2 worm cellular contexts compared by ENCODE assay signal in genomic region chrIII:5922236-5922635, ce11.
A peak's percentile ranks its signal among the peaks of the same experiment; 100 is the strongest.
TF ChIP-seq lines count a peak whose summit lies in the region.

No protein-coding gene starts in this region.

TF ChIP-seq in whole organism, L1 larva, 84 proteins besides CTCF, POLR2A, EP300 and RAD21 (continued from another document):
- TF ChIP-seq grh-1 (GFP tag; IDR thresholded peaks at IDR 0.05; lab: Robert Waterston, UW) (peak; percentile 90), hlh-4 (tag; optimal IDR thresholded peaks at IDR 0.05; lab: Kevin White, UChicago) (no peak), C34B4.2 (tag; optimal IDR thresholded peaks at IDR 0.05; lab: Kevin White, UChicago) (no peak), lin-14 (GFP tag; optimal IDR thresholded peaks at IDR 0.05; lab: Kevin White, UChicago) (peak; percentile 59), isw-1 (GFP tag; IDR thresholded peaks at IDR 0.05; lab: Robert Waterston, UW) (no peak), nhr-76 (tag; optimal IDR thresholded peaks at IDR 0.05; lab: Kevin White, UChicago) (no peak), egl-27 (tag; optimal IDR thresholded peaks at IDR 0.05; lab: Kevin White, UChicago) (no peak), rnt-1 (tag; optimal IDR thresholded peaks at IDR 0.05; lab: Kevin White, UChicago) (no peak), sup-37 (GFP tag; optimal IDR thresholded peaks at IDR 0.05; lab: Kevin White, UChicago) (no peak), ztf-4 (tag; optimal IDR thresholded peaks at IDR 0.05; lab: Kevin White, UChicago) (no peak), sox-4 (tag; optimal IDR thresholded peaks at IDR 0.05; lab: Kevin White, UChicago) (no peak), elt-2 (tag; optimal IDR thresholded peaks at IDR 0.05; lab: Kevin White, UChicago) (no peak), dsc-1 (tag; optimal IDR thresholded peaks at IDR 0.05; lab: Kevin White, UChicago) (no peak), tlp-1 (tag; optimal IDR thresholded peaks at IDR 0.05; lab: Kevin White, UChicago) (no peak), alr-1 (tag; optimal IDR thresholded peaks at IDR 0.05; lab: Kevin White, UChicago; ENCODE audit: borderline replicate concordance) (no peak), ceh-90 (tag; optimal IDR thresholded peaks at IDR 0.05; lab: Kevin White, UChicago) (no peak), jun-1 (tag; optimal IDR thresholded peaks at IDR 0.05; lab: Kevin White, UChicago) (no peak), aly-2 (tag; optimal IDR thresholded peaks at IDR 0.05; lab: Kevin White, UChicago) (no peak), lin-15B (tag; optimal IDR thresholded peaks at IDR 0.05; lab: Kevin White, UChicago) (no peak), ceh-63 (GFP tag; optimal IDR thresholded peaks at IDR 0.05; lab: Kevin White, UChicago) (no peak), pax-3 (tag; optimal IDR thresholded peaks at IDR 0.05; lab: Kevin White, UChicago) (no peak), mef-2 (tag; optimal IDR thresholded peaks at IDR 0.05; lab: Kevin White, UChicago) (no peak), mab-9 (GFP tag; IDR thresholded peaks at IDR 0.05; lab: Robert Waterston, UW) (no peak), fkh-8 (tag; optimal IDR thresholded peaks at IDR 0.05; lab: Kevin White, UChicago) (no peak), mep-1 (tag; optimal IDR thresholded peaks at IDR 0.05; lab: Kevin White, UChicago) (no peak), nhr-11 (tag; optimal IDR thresholded peaks at IDR 0.05; lab: Kevin White, UChicago) (no peak), ceh-8 (GFP tag; optimal IDR thresholded peaks at IDR 0.05; lab: Kevin White, UChicago) (no peak), unc-98 (GFP tag; IDR thresholded peaks at IDR 0.05; lab: Robert Waterston, UW) (no peak), pag-3 (tag; optimal IDR thresholded peaks at IDR 0.05; lab: Kevin White, UChicago; ENCODE audit: borderline replicate concordance, insufficient read depth) (no peak), C04F5.9 (tag; optimal IDR thresholded peaks at IDR 0.05; lab: Kevin White, UChicago) (no peak), nhr-12 (tag; optimal IDR thresholded peaks at IDR 0.05; lab: Kevin White, UChicago) (no peak), zag-1 (tag; optimal IDR thresholded peaks at IDR 0.05; lab: Kevin White, UChicago) (no peak), dpl-1 (GFP tag; optimal IDR thresholded peaks at IDR 0.05; lab: Kevin White, UChicago) (no peak), ets-5 (GFP tag; IDR thresholded peaks at IDR 0.05; lab: Robert Waterston, UW) (no peak), unc-62 (GFP tag; optimal IDR thresholded peaks at IDR 0.05; lab: Kevin White, UChicago) (no peak), nhr-28 (tag; optimal IDR thresholded peaks at IDR 0.05; lab: Kevin White, UChicago) (no peak), C16A3.4 (tag; optimal IDR thresholded peaks at IDR 0.05; lab: Kevin White, UChicago) (no peak), Y116A8C.19 (tag; optimal IDR thresholded peaks at IDR 0.05; lab: Kevin White, UChicago; ENCODE audit: borderline replicate concordance) (no peak), skn-1 (tag; optimal IDR thresholded peaks at IDR 0.05; lab: Kevin White, UChicago) (no peak), nhr-77 (tag; optimal IDR thresholded peaks at IDR 0.05; lab: Kevin White, UChicago) (no peak), F16B12.6 (tag; optimal IDR thresholded peaks at IDR 0.05; lab: Kevin White, UChicago) (no peak), snpc-4 (tag; optimal IDR thresholded peaks at IDR 0.05; lab: Kevin White, UChicago) (no peak), vab-15 (tag; optimal IDR thresholded peaks at IDR 0.05; lab: Kevin White, UChicago) (no peak), ztf-11 (tag; optimal IDR thresholded peaks at IDR 0.05; lab: Kevin White, UChicago) (no peak), irx-1 (tag; optimal IDR thresholded peaks at IDR 0.05; lab: Kevin White, UChicago) (no peak), fos-1 (tag; optimal IDR thresholded peaks at IDR 0.05; lab: Kevin White, UChicago) (no peak), hpl-2 (GFP tag; optimal IDR thresholded peaks at IDR 0.05; lab: Kevin White, UChicago) (no peak), hlh-17 (GFP tag; optimal IDR thresholded peaks at IDR 0.05; lab: Kevin White, UChicago; ENCODE audit: borderline replicate concordance) (no peak), nhr-90 (tag; optimal IDR thresholded peaks at IDR 0.05; lab: Kevin White, UChicago; ENCODE audit: poor library complexity) (peak; percentile 65), efl-1 (optimal IDR thresholded peaks at IDR 0.05; lab: Kevin White, UChicago) (no peak), efl-1 (GFP tag; optimal IDR thresholded peaks at IDR 0.05 in 1 of 2; lab: Kevin White, UChicago) (peak in 1 of 2 experiments; percentile 91), lin-39 (tag; optimal IDR thresholded peaks at IDR 0.05; lab: Kevin White, UChicago) (no peak), ama-1 (optimal IDR thresholded peaks at IDR 0.05; lab: Kevin White, UChicago) (no peak), nhr-20 (tag; optimal IDR thresholded peaks at IDR 0.05; lab: Kevin White, UChicago) (peak; percentile 78), blmp-1 (tag; optimal IDR thresholded peaks at IDR 0.05; lab: Kevin White, UChicago) (peak; percentile 71), lin-13 (GFP tag; optimal IDR thresholded peaks at IDR 0.05; lab: Kevin White, UChicago) (no peak), zip-4 (GFP tag; optimal IDR thresholded peaks at IDR 0.05; lab: Kevin White, UChicago) (no peak), ces-1 (GFP tag; optimal IDR thresholded peaks at IDR 0.05; lab: Kevin White, UChicago) (no peak), fkh-4 (tag; optimal IDR thresholded peaks at IDR 0.05; lab: Kevin White, UChicago; ENCODE audit: borderline replicate concordance) (no peak), unc-30 (tag; optimal IDR thresholded peaks at IDR 0.05; lab: Kevin White, UChicago) (no peak), efl-3 (GFP tag; optimal IDR thresholded peaks at IDR 0.05; lab: Kevin White, UChicago) (no peak)

TF ChIP-seq in whole organism, L2 larva, 48 proteins besides CTCF, POLR2A, EP300 and RAD21 (continued from another document):
- TF ChIP-seq nhr-25 (tag; optimal IDR thresholded peaks at IDR 0.05; lab: Kevin White, UChicago) (peak; percentile 83), nhr-237 (tag; optimal IDR thresholded peaks at IDR 0.05; lab: Kevin White, UChicago) (no peak), egl-27 (tag; optimal IDR thresholded peaks at IDR 0.05; lab: Kevin White, UChicago) (peak; percentile 6)
